Fruit fly (Drosophila melanogaster) whole organism, embryonic: Measurements from ENCODE around the gene AstC.

Experiments
- Adf1 ChIP-seq: fragments of 200-800 bp; sonication (Bioruptor generic); IDR thresholded peaks from 2 replicates; pipeline ENCODE4 v1.3.6; 2022; ENCODE audit warnings: missing biosample characterization, missing genetic modification characterization
- C15 ChIP-seq: fragments of 200-800 bp; sonication (Bioruptor generic); IDR thresholded peaks from 3 replicates; pipeline ENCODE4 v1.3.6; 2022; ENCODE audit warnings: missing biosample characterization, missing genetic modification characterization
- CG1024 ChIP-seq: fragments of 200-800 bp; sonication (Bioruptor generic); IDR thresholded peaks from 2 replicates; pipeline ENCODE4 v1.3.6; 2022; ENCODE audit warnings: missing biosample characterization, missing genetic modification characterization
- CG11085 ChIP-seq: fragments of 200-800 bp; sonication (Bioruptor generic); IDR thresholded peaks from 2 replicates; pipeline ENCODE4 v1.3.6; 2022; ENCODE audit warnings: missing biosample characterization, missing genetic modification characterization
- CG11504 ChIP-seq: fragments of 200-800 bp; sonication (Bioruptor generic); optimal IDR thresholded peaks from 3 replicates; lab custom pipeline; 2019; ENCODE audit warnings: missing biosample characterization, mild to moderate bottlenecking, missing genetic modification characterization, moderate library complexity
- CG11695 ChIP-seq: fragments of 200-800 bp; sonication (Bioruptor generic); IDR thresholded peaks from 3 replicates; pipeline ENCODE4 v1.3.6; 2022; ENCODE audit warnings: missing biosample characterization, missing genetic modification characterization
- CG13775 ChIP-seq: fragments of 200-800 bp; sonication (Bioruptor generic); optimal IDR thresholded peaks from 3 replicates; lab custom pipeline; 2017; ENCODE audit warnings: missing biosample characterization, mild to moderate bottlenecking, missing genetic modification characterization
- CG16815 ChIP-seq: fragments of 200-800 bp; sonication (Bioruptor generic); optimal IDR thresholded peaks from 3 replicates; lab custom pipeline; 2017; ENCODE audit warnings: missing biosample characterization, mild to moderate bottlenecking, missing genetic modification characterization
- CG17912 ChIP-seq: fragments of 200-800 bp; sonication (Bioruptor generic); optimal IDR thresholded peaks from 2 replicates; lab custom pipeline; 2018; ENCODE audit warnings: missing biosample characterization, mild to moderate bottlenecking, missing genetic modification characterization
- CG18262 ChIP-seq: fragments of 200-800 bp; optimal IDR thresholded peaks from 3 replicates; lab custom pipeline; 2019; ENCODE audit warnings: missing biosample characterization, mild to moderate bottlenecking, missing genetic modification characterization, moderate library complexity
- CG2129 ChIP-seq: fragments of 200-800 bp; sonication (Bioruptor generic); IDR thresholded peaks from 2 replicates; pipeline ENCODE4 v1.3.6; 2022; ENCODE audit warnings: missing biosample characterization, missing genetic modification characterization; ENCODE audit not compliant: partially characterized antibody
- CG31365 ChIP-seq: fragments of 200-800 bp; sonication (Bioruptor generic); optimal IDR thresholded peaks from 2 replicates; lab custom pipeline; 2018; ENCODE audit warnings: missing biosample characterization, mild to moderate bottlenecking, missing genetic modification characterization
- CG3407 ChIP-seq: fragments of 200-800 bp; sonication (Bioruptor generic); optimal IDR thresholded peaks from 2 replicates; lab custom pipeline; 2018; ENCODE audit warnings: missing biosample characterization, mild to moderate bottlenecking, missing genetic modification characterization
- CG34376 ChIP-seq: fragments of 200-800 bp; sonication (Bioruptor generic); optimal IDR thresholded peaks from 2 replicates; lab custom pipeline; 2018; ENCODE audit warnings: missing biosample characterization, mild to moderate bottlenecking, missing genetic modification characterization
- CG3847 ChIP-seq: fragments of 200-800 bp; sonication (Bioruptor generic); IDR thresholded peaks from 2 replicates; pipeline ENCODE4 v1.3.6; 2022; ENCODE audit warnings: missing biosample characterization, missing genetic modification characterization
- CG42726 ChIP-seq: fragments of 200-800 bp; sonication (Bioruptor generic); IDR thresholded peaks from 2 replicates; pipeline ENCODE4 v1.3.6; 2022; ENCODE audit warnings: missing biosample characterization, missing genetic modification characterization; ENCODE audit not compliant: partially characterized antibody
- CG4282 ChIP-seq: fragments of 200-800 bp; sonication (Bioruptor generic); optimal IDR thresholded peaks from 2 replicates; lab custom pipeline; 2016; ENCODE audit warnings: missing biosample characterization, missing genetic modification characterization
- CG4360 ChIP-seq: fragments of 200-800 bp; sonication (Bioruptor generic); IDR thresholded peaks from 2 replicates; pipeline ENCODE4 v1.3.6; 2022; ENCODE audit warnings: missing biosample characterization, missing genetic modification characterization
- CG4854 ChIP-seq: fragments of 200-800 bp; sonication (Bioruptor generic); optimal IDR thresholded peaks from 2 replicates; lab custom pipeline; 2016; ENCODE audit warnings: missing biosample characterization, missing genetic modification characterization, inconsistent platforms
- CG5245 ChIP-seq: fragments of 200-800 bp; sonication (Bioruptor generic); optimal IDR thresholded peaks from 3 replicates; lab custom pipeline; 2016; ENCODE audit warnings: missing biosample characterization, missing genetic modification characterization
- CG8388 ChIP-seq: fragments of 200-800 bp; sonication (Bioruptor generic); optimal IDR thresholded peaks from 2 replicates; lab custom pipeline; 2019; ENCODE audit warnings: missing biosample characterization, mild to moderate bottlenecking, missing genetic modification characterization, moderate library complexity
- Doc2 ChIP-seq: fragments of 200-800 bp; sonication (Bioruptor generic); IDR thresholded peaks from 2 replicates; pipeline ENCODE4 v1.3.6; 2022; ENCODE audit warnings: missing biosample characterization, missing genetic modification characterization
- Gug ChIP-seq: fragments of 200-800 bp; sonication (Bioruptor generic); IDR thresholded peaks from 4 replicates; pipeline ENCODE4 v1.3.6; 2022; ENCODE audit warnings: missing biosample characterization, missing genetic modification characterization
- HLH3B ChIP-seq: fragments of 200-800 bp; sonication (Bioruptor generic); IDR thresholded peaks from 2 replicates; pipeline ENCODE4 v1.3.6; 2022; ENCODE audit warnings: missing biosample characterization, missing genetic modification characterization
- Hey ChIP-seq: fragments of 200-800 bp; sonication (Bioruptor generic); optimal IDR thresholded peaks from 3 replicates; lab custom pipeline; 2018; ENCODE audit warnings: missing biosample characterization, mild to moderate bottlenecking, missing genetic modification characterization
- Jarid2 ChIP-seq: fragments of 200-800 bp; sonication (Bioruptor generic); optimal IDR thresholded peaks from 3 replicates; lab custom pipeline; 2017; ENCODE audit warnings: mild to moderate bottlenecking, missing biosample characterization, missing genetic modification reagents, missing genetic modification characterization
- Ravus ChIP-seq: fragments of 200-800 bp; sonication (Bioruptor generic); IDR thresholded peaks from 2 replicates; pipeline ENCODE4 v1.3.6; 2022; ENCODE audit warnings: missing biosample characterization, missing genetic modification characterization
- abd-A ChIP-seq: fragments of 200-800 bp; sonication (Bioruptor generic); optimal IDR thresholded peaks from 3 replicates; lab custom pipeline; 2019; ENCODE audit warnings: missing biosample characterization, mild to moderate bottlenecking, missing genetic modification characterization, moderate library complexity
- ac ChIP-seq: fragments of 200-800 bp; sonication (Bioruptor generic); optimal IDR thresholded peaks from 3 replicates; lab custom pipeline; 2017; ENCODE audit warnings: missing biosample characterization, mild to moderate bottlenecking, missing genetic modification characterization
- cato ChIP-seq: fragments of 200-800 bp; sonication (Bioruptor generic); optimal IDR thresholded peaks from 2 replicates; lab custom pipeline; 2016; ENCODE audit warnings: missing biosample characterization, missing genetic modification characterization, borderline replicate concordance
- chif ChIP-seq, 2 experiments: fragments of 200-800 bp; sonication (Bioruptor generic); optimal IDR thresholded peaks; 3 replicates each; lab custom pipeline; 2016; ENCODE audit warnings: missing biosample characterization in 2 of 2, missing genetic modification characterization in 2 of 2
- crol ChIP-seq: fragments of 200-800 bp; sonication (Bioruptor generic); IDR thresholded peaks from 2 replicates; pipeline ENCODE4 v1.3.6; 2022; ENCODE audit warnings: missing biosample characterization, missing genetic modification characterization
- dati ChIP-seq: fragments of 200-800 bp; sonication (Bioruptor generic); IDR thresholded peaks from 2 replicates; pipeline ENCODE4 v1.3.6; 2022; ENCODE audit warnings: missing biosample characterization, missing genetic modification characterization
- dm ChIP-seq: fragments of 200-800 bp; sonication (Bioruptor generic); optimal IDR thresholded peaks from 3 replicates; lab custom pipeline; 2016; ENCODE audit warnings: missing biosample characterization, missing genetic modification characterization
- fru ChIP-seq: fragments of >200 bp; optimal IDR thresholded peaks from 2 replicates; lab custom pipeline; 2017
- gsb ChIP-seq: fragments of 200-800 bp; sonication (Bioruptor generic); IDR thresholded peaks from 2 replicates; pipeline ENCODE4 v1.3.6; 2022; ENCODE audit warnings: missing biosample characterization, missing genetic modification characterization
- gt ChIP-seq: fragments of 200-800 bp; sonication (Bioruptor generic); IDR thresholded peaks from 2 replicates; pipeline ENCODE4 v1.3.6; 2022; ENCODE audit warnings: missing biosample characterization, missing genetic modification characterization
- hb ChIP-seq: fragments of 200-800 bp; sonication (Bioruptor generic); IDR thresholded peaks from 3 replicates; pipeline ENCODE4 v1.3.6; 2022; ENCODE audit warnings: missing biosample characterization, missing genetic modification characterization; ENCODE audit not compliant: partially characterized antibody
- knrl ChIP-seq: fragments of 200-800 bp; sonication (Bioruptor generic); IDR thresholded peaks from 3 replicates; pipeline ENCODE4 v1.3.6; 2022; ENCODE audit warnings: missing biosample characterization, missing genetic modification characterization; ENCODE audit not compliant: partially characterized antibody
- luna ChIP-seq: fragments of 200-800 bp; sonication (Bioruptor generic); optimal IDR thresholded peaks from 2 replicates; lab custom pipeline; 2016; ENCODE audit warnings: missing biosample characterization, missing genetic modification characterization
- onecut ChIP-seq: fragments of 200-800 bp; sonication (Bioruptor generic); IDR thresholded peaks from 2 replicates; pipeline ENCODE4 v1.3.6; 2022; ENCODE audit warnings: missing biosample characterization, missing genetic modification characterization
- otp ChIP-seq: fragments of 200-800 bp; sonication (Bioruptor generic); IDR thresholded peaks from 3 replicates; pipeline ENCODE4, ENCODE4 v1.3.6; 2022; ENCODE audit warnings: missing biosample characterization, missing genetic modification characterization
- pita ChIP-seq: fragments of 200-800 bp; sonication (Bioruptor generic); optimal IDR thresholded peaks from 2 replicates; lab custom pipeline; 2017; ENCODE audit warnings: missing biosample characterization, mild to moderate bottlenecking, missing genetic modification characterization
- rib ChIP-seq: fragments of 200-800 bp; sonication (Bioruptor generic); IDR thresholded peaks from 2 replicates; pipeline ENCODE4 v1.3.6; 2022; ENCODE audit warnings: missing biosample characterization, missing genetic modification characterization
- row ChIP-seq: fragments of 200-800 bp; sonication (Bioruptor generic); IDR thresholded peaks from 3 replicates; pipeline ENCODE4 v1.3.6; 2022; ENCODE audit warnings: missing biosample characterization, missing genetic modification characterization
- run ChIP-seq: fragments of 200-800 bp; sonication (Bioruptor generic); optimal IDR thresholded peaks from 3 replicates; lab custom pipeline; 2018; ENCODE audit warnings: missing biosample characterization, mild to moderate bottlenecking, missing genetic modification characterization
- scrt ChIP-seq: fragments of 200-800 bp; sonication (Bioruptor generic); optimal IDR thresholded peaks from 2 replicates; lab custom pipeline; 2018; ENCODE audit warnings: missing biosample characterization, mild to moderate bottlenecking, missing genetic modification characterization, moderate library complexity
- sob ChIP-seq: fragments of 200-800 bp; sonication (Bioruptor generic); IDR thresholded peaks from 2 replicates; pipeline ENCODE4 v1.3.6; 2022; ENCODE audit warnings: missing biosample characterization, missing genetic modification characterization
- sug ChIP-seq: fragments of 200-800 bp; optimal IDR thresholded peaks from 2 replicates; lab custom pipeline; 2019; ENCODE audit warnings: missing biosample characterization, mild to moderate bottlenecking, missing genetic modification characterization, moderate library complexity
- tin ChIP-seq: fragments of 200-800 bp; sonication (Bioruptor generic); optimal IDR thresholded peaks from 3 replicates; lab custom pipeline; 2016; ENCODE audit warnings: missing biosample characterization, missing genetic modification characterization
- tio ChIP-seq: fragments of 200-800 bp; sonication (Bioruptor generic); optimal IDR thresholded peaks from 2 replicates; lab custom pipeline; 2017; ENCODE audit warnings: missing biosample characterization, missing genetic modification characterization, inconsistent platforms
- trem ChIP-seq: fragments of 200-800 bp; optimal IDR thresholded peaks from 3 replicates; lab custom pipeline; 2019; ENCODE audit warnings: missing biosample characterization, mild to moderate bottlenecking, missing genetic modification characterization, moderate library complexity

AstC gene

DNA sequence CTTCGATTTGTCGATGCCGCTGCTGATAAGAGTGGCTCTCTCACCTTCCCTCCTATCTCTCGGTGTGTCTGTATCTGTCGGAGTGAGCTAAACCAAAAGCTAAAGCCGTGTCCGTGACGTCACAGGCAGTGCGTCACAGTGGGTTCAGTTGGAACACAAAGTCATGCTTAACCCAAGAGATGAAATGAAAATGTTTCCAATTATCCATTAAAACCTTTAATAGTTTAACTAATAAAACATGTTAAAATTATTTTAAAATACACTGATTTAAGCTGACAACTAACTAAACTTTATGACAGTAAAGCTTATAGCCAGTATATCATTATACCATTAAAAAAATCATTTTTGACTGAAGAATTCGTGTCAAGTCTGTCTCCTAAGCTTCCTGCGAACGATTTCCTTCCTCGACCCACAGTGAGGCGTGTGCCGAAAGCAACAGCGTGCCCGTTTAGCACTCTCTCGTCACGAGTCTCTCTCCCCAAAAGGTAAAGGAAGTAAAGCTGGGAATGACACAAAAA, 31.9 kb upstream of the AstC start, which contains the start of gene Idua (continued):
- TF ChIP-seq CG42726: no peak
- no peak for TF ChIP-seq CG11504 (tag; lab: Kevin White, UChicago)
- no peak for TF ChIP-seq dm (GFP tag; lab: Kevin White, UChicago)
- TF ChIP-seq CG3407 (GFP tag; lab: Kevin White, UChicago): peak; percentile 35
- no peak for TF ChIP-seq CG31365 (tag; lab: Kevin White, UChicago)
- no peak; the same call in 1 of the 2 replicates for TF ChIP-seq Adf1
- TF ChIP-seq CG8388 (GFP tag; lab: Kevin White, UChicago): no peak
- TF ChIP-seq onecut (GFP tag; lab: Robert Waterston, UW): peak; percentile 59
- TF ChIP-seq chif (GFP tag; optimal IDR thresholded peaks at IDR 0.05; lab: Kevin White, UChicago): peak in 1 of 2 experiments; percentile 21
- TF ChIP-seq knrl (GFP tag; lab: Robert Waterston, UW): no peak
- no peak for TF ChIP-seq hb
- TF ChIP-seq luna (GFP tag; lab: Kevin White, UChicago): no peak
- TF ChIP-seq CG4854 (GFP tag; lab: Kevin White, UChicago): peak; percentile 7
- no peak for TF ChIP-seq cato (GFP tag; lab: Kevin White, UChicago)
- no peak for TF ChIP-seq Jarid2 (GFP tag; lab: Kevin White, UChicago)
- TF ChIP-seq gt (GFP tag; lab: Robert Waterston, UW): no peak
- TF ChIP-seq Gug: peak; percentile 69
- no peak for TF ChIP-seq Doc2 (GFP tag; lab: Robert Waterston, UW)
- TF ChIP-seq abd-A (tag; lab: Kevin White, UChicago): no peak
- TF ChIP-seq tin (GFP tag; lab: Kevin White, UChicago): peak; percentile 68
- TF ChIP-seq gsb: peak; percentile 40; the same call in 1 of the 2 replicates
- TF ChIP-seq trem: peak; percentile 36
- TF ChIP-seq sug: no peak
- TF ChIP-seq crol: no peak
- no peak for TF ChIP-seq C15 (GFP tag; lab: Robert Waterston, UW)
- TF ChIP-seq pita (GFP tag; lab: Kevin White, UChicago): no peak
- TF ChIP-seq tio: peak; percentile 55
- peak; percentile 70; the same call in 2 of the 3 replicates for TF ChIP-seq CG11695 (GFP tag; lab: Robert Waterston, UW)
- peak; percentile 29 for TF ChIP-seq run
- peak; percentile 98 for TF ChIP-seq scrt (GFP tag; lab: Kevin White, UChicago)
- peak; percentile 37 for TF ChIP-seq CG16815
- peak; percentile 51 for TF ChIP-seq CG5245 (GFP tag; lab: Kevin White, UChicago)
- no peak for TF ChIP-seq CG17912 (GFP tag; lab: Kevin White, UChicago)
- TF ChIP-seq Hey (tag; lab: Kevin White, UChicago): peak; percentile 65
- no peak for TF ChIP-seq fru
- peak; percentile 54 for TF ChIP-seq CG13775 (GFP tag; lab: Kevin White, UChicago)
- peak; percentile 60 for TF ChIP-seq HLH3B (GFP tag; lab: Robert Waterston, UW)
- TF ChIP-seq ac (GFP tag; lab: Kevin White, UChicago): no peak
- no peak for TF ChIP-seq CG1024 (GFP tag; lab: Robert Waterston, UW)
- TF ChIP-seq CG2129 (GFP tag; lab: Robert Waterston, UW): no peak
- peak; percentile 75 for TF ChIP-seq CG34376 (GFP tag; lab: Kevin White, UChicago)
- TF ChIP-seq CG4360: no peak
- no peak for TF ChIP-seq CG18262 (tag; lab: Kevin White, UChicago)
- TF ChIP-seq otp (GFP tag; lab: Robert Waterston, UW): 0 out of 3 replicates have a peak, but pooled peaks have one; percentile 26
- no peak for TF ChIP-seq rib (GFP tag; lab: Robert Waterston, UW)
- TF ChIP-seq row (GFP tag; lab: Robert Waterston, UW): peak; percentile 78
- no peak for TF ChIP-seq Ravus
- no peak for TF ChIP-seq CG4282 (GFP tag; lab: Kevin White, UChicago)
- TF ChIP-seq sob (GFP tag; lab: Robert Waterston, UW): peak; percentile 34; the same call in 1 of the 2 replicates
- no peak; the same call in 1 of the 2 replicates for TF ChIP-seq CG11085
- peak; percentile 53 for TF ChIP-seq CG3847 (GFP tag; lab: Robert Waterston, UW)
- TF ChIP-seq dati (GFP tag; lab: Robert Waterston, UW): no peak
